Fruit fly (Drosophila melanogaster) whole organism, larva: ENCODE results near the gene Mst84B.

ENCODE experiments used
- noc ChIP-seq: fragments of 200-800 bp; sonication (Bioruptor generic); optimal IDR thresholded peaks from 3 replicates; lab custom pipeline; 2019; ENCODE audit warnings: missing biosample characterization, mild to moderate bottlenecking, missing genetic modification characterization, moderate library complexity

Mst84B gene

dm6 chr3R:7066267-7066666 is 4.3 kb downstream of the Mst84B start:
- no peak for TF ChIP-seq noc (tag; lab: Kevin White, UChicago)

- TF ChIP-seq noc (tag; lab: Kevin White, UChicago), result peak; percentile 81
Observed at dm6 chr3R:7067092-7067491, 5.1 kb downstream of the Mst84B start, which contains the start of the genes CG1105 and CG1965. Gene CG1105 (minus strand): TSS chr3R:7067136. Gene CG1965 (plus strand): TSS chr3R:7067401.

- TF ChIP-seq noc (tag; lab: Kevin White, UChicago), result no peak
Observed at dm6 chr3R:7074297-7075114, 12.5 kb downstream of the Mst84B start, which contains the start of the genes Ufl1 and CG1943. Gene Ufl1 (minus strand): TSS chr3R:7074452. Gene CG1943 (plus strand): TSS chr3R:7074859.

- TF ChIP-seq noc (tag; lab: Kevin White, UChicago), result no peak
Observed at dm6 chr3R:7075115-7075425, 13.1 kb downstream of the Mst84B start.

- peak; percentile 92 for TF ChIP-seq noc (tag; lab: Kevin White, UChicago)
Observed at dm6 chr3R:7075712-7076183, 13.8 kb downstream of the Mst84B start.

dm6 chr3R:7076293-7076981 is 14.5 kb downstream of the Mst84B start:
- TF ChIP-seq noc (tag; lab: Kevin White, UChicago), result no peak

dm6 chr3R:7079718-7080117 is 17.7 kb downstream of the Mst84B start:
- TF ChIP-seq noc (tag; lab: Kevin White, UChicago), result no peak

- TF ChIP-seq noc (tag; lab: Kevin White, UChicago), result no peak
Observed at dm6 chr3R:7080157-7080916, 18.4 kb downstream of the Mst84B start, which contains the start of gene Ref1. Gene Ref1 (minus strand): TSS chr3R:7080387.

dm6 chr3R:7081972-7082371 is 20.0 kb downstream of the Mst84B start, which contains the start of gene Dpck:
Gene Dpck (plus strand): TSS chr3R:7082182.
- TF ChIP-seq noc (tag; lab: Kevin White, UChicago), result no peak

- no peak for TF ChIP-seq noc (tag; lab: Kevin White, UChicago)
Observed at dm6 chr3R:7083750-7084149, 21.8 kb downstream of the Mst84B start.

dm6 chr3R:7085455-7085854 is 23.5 kb downstream of the Mst84B start:
- no peak for TF ChIP-seq noc (tag; lab: Kevin White, UChicago)

dm6 chr3R:7085983-7086376 is 24.0 kb downstream of the Mst84B start, which contains the start of gene Tailor:
Gene Tailor (minus strand): TSS chr3R:7086083.
- TF ChIP-seq noc (tag; lab: Kevin White, UChicago), result no peak

- peak; percentile 66 for TF ChIP-seq noc (tag; lab: Kevin White, UChicago)
Observed at dm6 chr3R:7086377-7087200, 24.6 kb downstream of the Mst84B start, which contains the start of gene alphaTub84B. Gene alphaTub84B (plus strand): TSS chr3R:7086599.

- TF ChIP-seq noc (tag; lab: Kevin White, UChicago), result no peak
Observed at dm6 chr3R:7087201-7087505, 25.2 kb downstream of the Mst84B start.

dm6 chr3R:7087904-7088303 is 25.9 kb downstream of the Mst84B start:
- no peak for TF ChIP-seq noc (tag; lab: Kevin White, UChicago)
